Worm (Caenorhabditis elegans) whole organism, L3 larva: ENCODE measurements around the gene fbxa-73.

Source experiments
- ceh-16 ChIP-seq: sonication (generic microtip); optimal IDR thresholded peaks from 2 replicates; lab custom pipeline; 2017; ENCODE audit warnings: missing biosample characterization, missing genetic modification characterization
- fkh-10 ChIP-seq: sonication (generic microtip); optimal IDR thresholded peaks from 2 replicates; lab custom pipeline; 2017; ENCODE audit warnings: missing biosample characterization, missing genetic modification reagents, missing genetic modification characterization
- lin-39 ChIP-seq: fragments of 150-350 bp; optimal IDR thresholded peaks from 2 replicates; lab custom pipeline; 2018; ENCODE audit warnings: missing biosample characterization, missing genetic modification reagents, missing genetic modification characterization
- nhr-77 ChIP-seq: fragments of 150-350 bp; optimal IDR thresholded peaks from 2 replicates; lab custom pipeline; 2014; ENCODE audit warnings: missing biosample characterization, missing genetic modification characterization
- sea-2 ChIP-seq: fragments of 150-350 bp; sonication (generic microtip); optimal IDR thresholded peaks from 4 replicates; lab custom pipeline; 2014; ENCODE audit warnings: missing biosample characterization, missing genetic modification reagents, missing genetic modification characterization
- snpc-4 ChIP-seq: fragments of 150-350 bp; optimal IDR thresholded peaks from 2 replicates; lab custom pipeline; 2014; ENCODE audit warnings: missing biosample characterization, missing genetic modification characterization
- unc-39 ChIP-seq: sonication (generic microtip); optimal IDR thresholded peaks from 4 replicates; lab custom pipeline; 2017; ENCODE audit warnings: missing biosample characterization, missing genetic modification characterization
- unc-62 ChIP-seq: fragments of 150-350 bp; sonication (generic microtip); optimal IDR thresholded peaks from 4 replicates; lab custom pipeline; 2014; ENCODE audit warnings: missing biosample characterization, missing genetic modification reagents, missing genetic modification characterization
- zag-1 ChIP-seq: fragments of 150-350 bp; optimal IDR thresholded peaks from 2 replicates; lab custom pipeline; 2014; ENCODE audit warnings: missing biosample characterization, missing genetic modification characterization

ce11 chrIII:2232360-2232759 lies 20.9 kb upstream of the fbxa-73 start, which contains the start of gene fbxa-47:
- TF ChIP-seq unc-62 (GFP tag; lab: Kevin White, UChicago) (no peak), ceh-16 (tag; lab: Kevin White, UChicago) (no peak), zag-1 (tag; lab: Kevin White, UChicago) (no peak), nhr-77 (tag; lab: Kevin White, UChicago) (no peak), lin-39 (tag; lab: Kevin White, UChicago) (no peak), fkh-10 (no peak), snpc-4 (no peak), sea-2 (GFP tag; lab: Kevin White, UChicago) (no peak), unc-39 (no peak)
